Worm (Caenorhabditis elegans): Measurements from ENCODE around the gene R11H6.4.
A peak's percentile ranks its signal among the peaks of the same experiment; 100 is the strongest.

Gene R11H6.4

DNA sequence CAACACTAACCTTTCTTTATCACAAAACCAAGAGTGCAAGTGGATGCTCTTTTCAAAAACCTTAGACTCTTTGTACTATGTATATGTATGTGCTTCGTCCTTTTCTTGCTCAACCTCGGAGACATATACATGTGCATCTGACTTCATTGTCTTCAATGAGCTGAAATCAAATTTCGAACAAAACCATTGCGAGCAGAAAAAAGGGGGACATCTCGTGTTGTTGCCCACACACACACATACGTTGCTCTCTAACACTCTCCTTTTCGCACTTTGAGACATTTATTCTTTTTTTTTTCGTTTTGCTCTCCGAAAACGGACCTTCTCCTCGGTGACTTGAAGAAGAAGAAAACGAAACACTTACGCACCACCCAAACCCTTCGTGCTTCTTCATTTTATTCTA lies 10.6 kb downstream of the R11H6.4 start:
- no peak for TF ChIP-seq blmp-1 (tag; optimal IDR thresholded peaks at IDR 0.05; ENCODE audit: insufficient read depth)
- no peak for TF ChIP-seq nhr-23 (tag; optimal IDR thresholded peaks at IDR 0.05)
- TF ChIP-seq F13H6.1 (tag; optimal IDR thresholded peaks at IDR 0.05), result no peak
- no peak for TF ChIP-seq ZK546.5 (tag; optimal IDR thresholded peaks at IDR 0.05)

DNA sequence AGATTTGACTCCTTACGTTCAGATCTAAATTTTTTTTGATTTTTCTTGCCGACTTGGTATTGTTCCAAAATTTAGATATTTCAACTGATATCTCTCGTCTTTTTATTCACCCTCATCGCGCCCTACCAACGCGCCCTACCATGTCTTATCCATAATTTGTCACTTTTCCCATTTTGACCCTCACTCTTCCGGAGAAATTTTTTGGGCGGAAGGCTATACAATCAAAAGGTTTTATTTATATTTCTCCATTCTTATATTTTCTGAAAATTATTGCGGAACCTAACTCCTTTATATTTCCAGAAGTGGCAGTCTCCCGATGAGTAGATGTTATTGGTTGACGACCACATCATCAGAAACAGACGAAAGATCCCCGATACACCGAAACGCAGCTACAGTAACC lies 11.1 kb downstream of the R11H6.4 start, which contains the start of gene hot-1:
Gene hot-1, plus strand, starts transcription at position 301 of the 400 bp plus-strand sequence.
- no peak for TF ChIP-seq dmd-4 (tag; optimal IDR thresholded peaks at IDR 0.05)
- no peak for TF ChIP-seq lin-39 (tag; optimal IDR thresholded peaks at IDR 0.05)
- TF ChIP-seq Y55F3AM.14 (GFP tag; optimal IDR thresholded peaks at IDR 0.05), result no peak
- no peak for TF ChIP-seq ceh-82 (tag; optimal IDR thresholded peaks at IDR 0.05)
- TF ChIP-seq unc-55 (GFP tag; optimal IDR thresholded peaks at IDR 0.05), result no peak
- no peak for TF ChIP-seq unc-39 (tag; optimal IDR thresholded peaks at IDR 0.05)
- TF ChIP-seq nhr-21 (tag; optimal IDR thresholded peaks at IDR 0.05), result no peak
- TF ChIP-seq lin-11 (tag; optimal IDR thresholded peaks at IDR 0.05), result no peak
- no peak for TF ChIP-seq elt-1 (tag; optimal IDR thresholded peaks at IDR 0.05)
- no peak for TF ChIP-seq ama-1 (optimal IDR thresholded peaks at IDR 0.05)
- no peak for TF ChIP-seq ZK546.5 (tag; optimal IDR thresholded peaks at IDR 0.05)
- no peak for TF ChIP-seq nhr-23 (tag; optimal IDR thresholded peaks at IDR 0.05)

- peak in 1 of 2 experiments; percentile 10 for TF ChIP-seq lsy-2 (tag; optimal IDR thresholded peaks at IDR 0.05)
- peak; percentile 6 for TF ChIP-seq F13H6.1 (tag; optimal IDR thresholded peaks at IDR 0.05)
- peak; percentile 29 for TF ChIP-seq sma-9 (GFP tag; optimal IDR thresholded peaks at IDR 0.05)
- TF ChIP-seq sma-9 (tag; optimal IDR thresholded peaks at IDR 0.05), result no peak
- peak; percentile 27 for TF ChIP-seq nhr-129 (tag; optimal IDR thresholded peaks at IDR 0.05)
- no peak for TF ChIP-seq ama-1 (optimal IDR thresholded peaks at IDR 0.05)
- TF ChIP-seq mab-5 (tag; optimal IDR thresholded peaks at IDR 0.05), result peak; percentile 5
- no peak for TF ChIP-seq nhr-77 (tag; optimal IDR thresholded peaks at IDR 0.05)
Measured at ce11 chrV:14625662-14626061, 15.9 kb downstream of the R11H6.4 start.

- TF ChIP-seq lsy-2 (tag; optimal IDR thresholded peaks at IDR 0.05) (no peak), nhr-11 (tag; optimal IDR thresholded peaks at IDR 0.05) (no peak), snpc-4 (tag; optimal IDR thresholded peaks at IDR 0.05) (no peak), sem-4 (tag; optimal IDR thresholded peaks at IDR 0.05) (no peak), nhr-129 (tag; optimal IDR thresholded peaks at IDR 0.05) (no peak), dmd-4 (tag; optimal IDR thresholded peaks at IDR 0.05) (no peak), lin-39 (tag; optimal IDR thresholded peaks at IDR 0.05) (no peak), peb-1 (tag; optimal IDR thresholded peaks at IDR 0.05) (no peak), C34F6.9 (tag; optimal IDR thresholded peaks at IDR 0.05) (no peak), Y55F3AM.14 (GFP tag; optimal IDR thresholded peaks at IDR 0.05) (no peak)
Measured at ce11 chrV:14631588-14631987, 21.8 kb downstream of the R11H6.4 start, which contains the start of gene F43D2.3. TSS of gene F43D2.3 (plus strand) at chrV:14631888.

- TF ChIP-seq ZK546.5 (tag; optimal IDR thresholded peaks at IDR 0.05) (no peak), zag-1 (tag; optimal IDR thresholded peaks at IDR 0.05) (no peak), mdl-1 (tag; optimal IDR thresholded peaks at IDR 0.05) (no peak), blmp-1 (tag; optimal IDR thresholded peaks at IDR 0.05; ENCODE audit: insufficient read depth) (peak; percentile 81), Y55F3AM.14 (GFP tag; optimal IDR thresholded peaks at IDR 0.05) (no peak), dmd-4 (tag; optimal IDR thresholded peaks at IDR 0.05) (no peak), sma-3 (GFP tag; optimal IDR thresholded peaks at IDR 0.05) (peak; percentile 17), nhr-10 (tag; optimal IDR thresholded peaks at IDR 0.05) (no peak), elt-3 (tag; optimal IDR thresholded peaks at IDR 0.05) (no peak), lin-13 (GFP tag; optimal IDR thresholded peaks at IDR 0.05) (no peak), nhr-25 (tag; optimal IDR thresholded peaks at IDR 0.05) (no peak), crh-2 (tag; optimal IDR thresholded peaks at IDR 0.05) (no peak), aly-2 (tag; optimal IDR thresholded peaks at IDR 0.05) (no peak), ztf-1 (GFP tag; conservative IDR thresholded peaks at IDR 0.05) (no peak), unc-39 (tag; optimal IDR thresholded peaks at IDR 0.05) (no peak), elt-1 (tag; optimal IDR thresholded peaks at IDR 0.05) (no peak), R02D3.7 (tag; optimal IDR thresholded peaks at IDR 0.05) (no peak), sma-9 (GFP tag; optimal IDR thresholded peaks at IDR 0.05) (peak; percentile 27), sma-9 (tag; optimal IDR thresholded peaks at IDR 0.05) (no peak), ztf-11 (tag; optimal IDR thresholded peaks at IDR 0.05) (no peak), lin-39 (tag; optimal IDR thresholded peaks at IDR 0.05) (no peak), alr-1 (tag; optimal IDR thresholded peaks at IDR 0.05) (no peak)
Measured at ce11 chrV:14633319-14633718, 23.6 kb downstream of the R11H6.4 start.
